Fruit fly (Drosophila melanogaster) whole organism, pupa: ENCODE measurements around the gene CG4465.

Experiments
- CG10348 ChIP-seq: fragments of 200-800 bp; sonication (Bioruptor generic); IDR thresholded peaks from 2 replicates; pipeline ENCODE4 v1.3.6; 2022; ENCODE audit warnings: missing biosample characterization, missing genetic modification characterization
- CG12605 ChIP-seq: fragments of 200-800 bp; sonication (Bioruptor generic); IDR thresholded peaks from 2 replicates; pipeline ENCODE4 v1.3.6; 2022; ENCODE audit warnings: missing biosample characterization, missing genetic modification characterization
- CG13204 ChIP-seq: fragments of 200-800 bp; sonication (Bioruptor generic); optimal IDR thresholded peaks from 2 replicates; lab custom pipeline; 2018; ENCODE audit warnings: missing biosample characterization, mild to moderate bottlenecking, missing genetic modification characterization, moderate library complexity
- CG14655 ChIP-seq: fragments of 200-800 bp; sonication (Bioruptor generic); optimal IDR thresholded peaks from 3 replicates; lab custom pipeline; 2017; ENCODE audit warnings: mild to moderate bottlenecking, missing biosample characterization, missing genetic modification reagents, missing genetic modification characterization
- CG15710 ChIP-seq: fragments of 200-800 bp; sonication (Bioruptor generic); optimal IDR thresholded peaks from 2 replicates; lab custom pipeline; 2018; ENCODE audit warnings: missing biosample characterization, mild to moderate bottlenecking, missing genetic modification characterization, moderate library complexity
- CG17806 ChIP-seq: fragments of 200-800 bp; sonication (Bioruptor generic); optimal IDR thresholded peaks from 2 replicates; lab custom pipeline; 2018; ENCODE audit warnings: missing biosample characterization, mild to moderate bottlenecking, missing genetic modification characterization, moderate library complexity
- CG32121 ChIP-seq: fragments of 200-800 bp; sonication (Bioruptor generic); IDR thresholded peaks from 2 replicates; pipeline ENCODE4 v1.3.6; 2022; ENCODE audit warnings: missing biosample characterization, missing genetic modification characterization
- CG34367 ChIP-seq: fragments of 200-800 bp; sonication (Bioruptor generic); optimal IDR thresholded peaks from 2 replicates; lab custom pipeline; 2018; ENCODE audit warnings: missing biosample characterization, mild to moderate bottlenecking, missing genetic modification characterization
- CG4496 ChIP-seq: fragments of 200-800 bp; sonication (Bioruptor generic); IDR thresholded peaks from 3 replicates; pipeline ENCODE4 v1.3.6; 2022; ENCODE audit warnings: missing biosample characterization, missing genetic modification characterization
- CG8159 ChIP-seq: fragments of 200-800 bp; sonication (Bioruptor generic); optimal IDR thresholded peaks from 3 replicates; lab custom pipeline; 2018; ENCODE audit warnings: missing biosample characterization, mild to moderate bottlenecking, missing genetic modification characterization, moderate library complexity
- CG8301 ChIP-seq: fragments of 200-800 bp; sonication (Bioruptor generic); optimal IDR thresholded peaks from 2 replicates; lab custom pipeline; 2018; ENCODE audit warnings: missing biosample characterization, mild to moderate bottlenecking, missing genetic modification characterization
- CG9948 ChIP-seq: fragments of 200-800 bp; sonication (Bioruptor generic); optimal IDR thresholded peaks from 2 replicates; lab custom pipeline; 2018; ENCODE audit warnings: missing biosample characterization, mild to moderate bottlenecking, missing genetic modification characterization, moderate library complexity
- D1 ChIP-seq: fragments of 200-800 bp; sonication (Bioruptor generic); optimal IDR thresholded peaks from 2 replicates; lab custom pipeline; 2018; ENCODE audit warnings: missing biosample characterization, mild to moderate bottlenecking, missing genetic modification characterization, moderate library complexity
- EcR ChIP-seq: fragments of 200-800 bp; sonication (Bioruptor generic); optimal IDR thresholded peaks from 3 replicates; lab custom pipeline; 2019; ENCODE audit warnings: missing biosample characterization, missing genetic modification characterization, mild to moderate bottlenecking, moderate library complexity, missing genetic modification reagents
- Ets98B ChIP-seq: fragments of 200-800 bp; sonication (Bioruptor generic); IDR thresholded peaks from 2 replicates; pipeline ENCODE4 v1.3.6; 2022; ENCODE audit warnings: missing biosample characterization, missing genetic modification characterization
- Pif1A ChIP-seq: fragments of 200-800 bp; sonication (Bioruptor generic); optimal IDR thresholded peaks from 3 replicates; lab custom pipeline; 2016; ENCODE audit warnings: missing biosample characterization, missing genetic modification characterization
- Pif1B ChIP-seq: fragments of 200-800 bp; sonication (Bioruptor generic); optimal IDR thresholded peaks from 3 replicates; lab custom pipeline; 2016; ENCODE audit warnings: missing biosample characterization, missing genetic modification characterization
- Snoo ChIP-seq: fragments of 200-800 bp; sonication (Bioruptor generic); optimal IDR thresholded peaks from 3 replicates; lab custom pipeline; 2017; ENCODE audit warnings: missing biosample characterization, mild to moderate bottlenecking, missing genetic modification characterization, inconsistent platforms
- fd96Ca ChIP-seq: fragments of 200-800 bp; sonication (Bioruptor generic); IDR thresholded peaks from 3 replicates; pipeline ENCODE4 v1.3.6; 2022; ENCODE audit warnings: missing biosample characterization, missing genetic modification characterization
- gl ChIP-seq: fragments of 200-800 bp; sonication (Bioruptor generic); optimal IDR thresholded peaks from 2 replicates; lab custom pipeline; 2018; ENCODE audit warnings: missing biosample characterization, mild to moderate bottlenecking, missing genetic modification characterization
- rn ChIP-seq: fragments of 200-800 bp; sonication (Bioruptor generic); IDR thresholded peaks from 2 replicates; pipeline ENCODE4 v1.3.6; 2022; ENCODE audit warnings: missing biosample characterization, missing genetic modification characterization

Gene CG4465

DNA sequence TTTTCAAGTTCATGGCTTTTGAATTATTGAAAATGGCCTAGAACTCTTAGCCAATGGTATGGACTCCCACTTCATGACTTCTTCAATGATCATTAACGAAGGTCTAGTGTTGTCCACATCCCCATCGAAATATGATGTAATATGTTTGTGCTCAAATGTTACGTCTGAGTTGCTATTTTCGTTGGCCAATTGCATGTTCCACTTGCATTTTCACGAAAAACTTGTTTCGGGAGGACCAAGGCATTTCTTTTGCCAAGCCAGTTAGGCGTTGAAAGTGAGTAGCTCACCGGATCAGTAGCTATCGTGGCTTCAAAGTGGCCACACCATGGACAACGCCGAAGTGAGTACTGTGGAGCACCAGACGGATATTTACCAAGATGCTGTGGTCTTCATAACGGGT is 568 bp upstream of the CG4465 start, which contains the start of gene CG4770:
Gene CG4770 (plus strand): TSS at position 301 of the 400 bp plus-strand sequence.
- no peak for TF ChIP-seq gl (tag; lab: Kevin White, UChicago)
- TF ChIP-seq CG4496: no peak
- no peak for TF ChIP-seq Snoo (tag; lab: Kevin White, UChicago)
- TF ChIP-seq rn (GFP tag; lab: Robert Waterston, UW): no peak
- no peak for TF ChIP-seq CG17806 (tag; lab: Kevin White, UChicago)
- TF ChIP-seq D1 (tag; lab: Kevin White, UChicago): no peak
- no peak for TF ChIP-seq CG14655
- TF ChIP-seq CG8301 (tag; lab: Kevin White, UChicago): no peak
- no peak for TF ChIP-seq Pif1A (GFP tag; lab: Kevin White, UChicago)
- no peak for TF ChIP-seq CG15710 (tag; lab: Kevin White, UChicago)
- no peak for TF ChIP-seq Pif1B

- TF ChIP-seq CG13204 (GFP tag; lab: Kevin White, UChicago): no peak
- TF ChIP-seq CG15710 (tag; lab: Kevin White, UChicago): no peak
- no peak for TF ChIP-seq Pif1B
- no peak for TF ChIP-seq CG32121
- TF ChIP-seq CG8159 (tag; lab: Kevin White, UChicago): no peak
These were observed 2.3 kb downstream of the CG4465 start, which contains the start of the genes Xport-A and Xport-B for dm6 chr3R:19915312-19915711. Xport-A (minus strand) TSS chr3R:19915412. Xport-B (minus strand) TSS chr3R:19915412.

- TF ChIP-seq CG8301 (tag; lab: Kevin White, UChicago): no peak
- no peak for TF ChIP-seq CG9948 (tag; lab: Kevin White, UChicago)
- TF ChIP-seq CG10348 (GFP tag; lab: Robert Waterston, UW): no peak
- no peak for TF ChIP-seq gl (tag; lab: Kevin White, UChicago)
These were observed 6.6 kb downstream of the CG4465 start for dm6 chr3R:19911030-19911429.

DNA sequence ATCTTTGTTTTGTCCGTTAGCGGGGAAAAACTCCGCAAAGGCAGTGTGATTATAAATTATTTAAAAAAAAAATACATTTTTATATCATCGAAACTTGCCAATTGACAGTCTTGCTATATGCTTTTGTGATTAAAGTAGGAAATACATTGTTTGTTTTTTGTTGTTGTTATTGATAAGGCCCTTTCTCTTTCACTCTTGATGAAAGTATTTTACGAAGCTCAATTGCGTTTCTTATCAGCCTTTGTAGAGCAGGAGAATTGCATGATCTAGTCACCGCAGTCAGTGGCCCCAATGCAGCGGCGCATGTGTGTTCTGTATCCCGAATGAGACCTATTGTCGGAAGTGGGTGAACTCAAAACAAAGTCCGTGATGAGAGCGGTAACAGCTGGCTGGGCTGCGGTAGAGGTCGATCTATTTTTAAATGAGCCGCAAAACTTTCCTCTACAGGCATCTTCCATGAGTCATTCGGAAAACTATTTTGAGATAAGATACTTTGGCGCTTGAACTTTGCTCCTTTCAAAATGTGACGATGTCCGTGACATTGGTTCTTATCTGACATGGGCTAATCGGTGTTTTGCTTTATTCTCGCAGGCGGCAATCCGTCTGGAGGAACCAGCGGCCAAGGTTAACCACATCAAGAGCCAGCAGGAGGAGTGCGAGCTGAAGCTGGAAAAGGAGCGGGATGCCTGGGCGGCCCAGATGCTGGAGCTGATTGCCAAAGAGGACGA is 7.2 kb downstream of the CG4465 start:
- TF ChIP-seq rn (GFP tag; lab: Robert Waterston, UW) (no peak), EcR (GFP tag; lab: Kevin White, UChicago) (peak; percentile 52), CG32121 (no peak), CG13204 (GFP tag; lab: Kevin White, UChicago) (no peak), Pif1B (peak; percentile 40), CG17806 (tag; lab: Kevin White, UChicago) (no peak), CG34367 (no peak), D1 (tag; lab: Kevin White, UChicago) (no peak), Ets98B (GFP tag; lab: Robert Waterston, UW) (no peak), CG8159 (tag; lab: Kevin White, UChicago) (no peak), CG4496 (no peak), CG8301 (tag; lab: Kevin White, UChicago) (peak; percentile 2), CG15710 (tag; lab: Kevin White, UChicago) (no peak), Pif1A (GFP tag; lab: Kevin White, UChicago) (peak; percentile 45), CG14655 (peak; percentile 45), CG9948 (tag; lab: Kevin White, UChicago) (no peak), CG12605 (GFP tag; lab: Robert Waterston, UW) (no peak), gl (tag; lab: Kevin White, UChicago) (peak; percentile 36), CG10348 (GFP tag; lab: Robert Waterston, UW) (no peak), Snoo (tag; lab: Kevin White, UChicago) (no peak), fd96Ca (no peak)
- TF ChIP-seq, all 21 proteins: peak for 6

dm6 chr3R:19909541-19910182 is 8.0 kb downstream of the CG4465 start:
- TF ChIP-seq CG12605 (GFP tag; lab: Robert Waterston, UW) (no peak), CG8301 (tag; lab: Kevin White, UChicago) (no peak), EcR (GFP tag; lab: Kevin White, UChicago) (no peak), D1 (tag; lab: Kevin White, UChicago) (no peak), CG15710 (tag; lab: Kevin White, UChicago) (no peak), CG17806 (tag; lab: Kevin White, UChicago) (no peak), Pif1A (GFP tag; lab: Kevin White, UChicago) (no peak), CG13204 (GFP tag; lab: Kevin White, UChicago) (no peak), CG10348 (GFP tag; lab: Robert Waterston, UW) (no peak), CG4496 (no peak), Snoo (tag; lab: Kevin White, UChicago) (no peak), rn (GFP tag; lab: Robert Waterston, UW) (no peak), CG34367 (no peak), CG14655 (no peak), Ets98B (GFP tag; lab: Robert Waterston, UW) (no peak)

DNA sequence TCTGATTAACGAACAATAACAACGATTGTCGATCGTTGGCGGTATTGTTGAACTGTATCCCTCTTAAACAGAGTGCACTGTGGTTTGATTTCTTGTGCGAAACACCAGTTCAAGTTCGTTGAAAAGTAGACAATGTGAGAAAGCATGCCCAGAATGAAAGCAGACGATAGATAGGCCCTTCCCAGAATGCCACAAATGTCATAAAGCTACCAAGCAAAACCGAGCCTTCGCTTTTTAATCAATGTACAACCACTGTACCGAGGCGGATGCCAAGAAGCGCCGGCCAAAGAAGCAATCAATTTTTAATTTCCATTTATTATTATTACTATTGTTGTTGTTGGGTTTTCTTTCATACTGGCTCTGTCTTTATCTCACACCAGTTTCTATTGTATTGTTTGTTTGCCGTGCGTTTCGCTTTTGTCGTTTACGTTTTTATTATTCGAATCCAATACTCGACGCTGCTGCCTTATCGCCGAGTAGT is 8.7 kb downstream of the CG4465 start:
- TF ChIP-seq gl (tag; lab: Kevin White, UChicago) (no peak), CG13204 (GFP tag; lab: Kevin White, UChicago) (peak; percentile 10), CG15710 (tag; lab: Kevin White, UChicago) (peak; percentile 75), CG14655 (peak; percentile 81), fd96Ca (peak; percentile 90), CG17806 (tag; lab: Kevin White, UChicago) (peak; percentile 76), CG34367 (peak; percentile 69), Pif1A (GFP tag; lab: Kevin White, UChicago) (peak; percentile 83), rn (GFP tag; lab: Robert Waterston, UW) (peak; percentile 52), Pif1B (peak; percentile 85), CG9948 (tag; lab: Kevin White, UChicago) (peak; percentile 68), D1 (tag; lab: Kevin White, UChicago) (no peak), CG8159 (tag; lab: Kevin White, UChicago) (peak; percentile 81), Ets98B (GFP tag; lab: Robert Waterston, UW) (peak; percentile 90), CG32121 (peak; percentile 68; the same call in 1 of the 2 replicates), EcR (GFP tag; lab: Kevin White, UChicago) (no peak), CG8301 (tag; lab: Kevin White, UChicago) (peak; percentile 75), Snoo (tag; lab: Kevin White, UChicago) (peak; percentile 82), CG4496 (peak; percentile 89), CG10348 (GFP tag; lab: Robert Waterston, UW) (peak; percentile 49; the same call in 1 of the 2 replicates), CG12605 (GFP tag; lab: Robert Waterston, UW) (peak; percentile 77)
